Fruit fly (Drosophila melanogaster) whole organism, prepupa: ENCODE measurements around the gene CG9609.

Experiments used
- CG16779 ChIP-seq: fragments of 200-800 bp; sonication (Bioruptor generic); optimal IDR thresholded peaks from 3 replicates; lab custom pipeline; 2017; ENCODE audit warnings: missing biosample characterization, mild to moderate bottlenecking, missing genetic modification characterization
- CG32006 ChIP-seq: fragments of 200-800 bp; sonication (Bioruptor generic); optimal IDR thresholded peaks from 3 replicates; lab custom pipeline; 2017; ENCODE audit warnings: missing biosample characterization, mild to moderate bottlenecking, missing genetic modification characterization
- CG6854 ChIP-seq: fragments of 200-800 bp; sonication (Bioruptor generic); optimal IDR thresholded peaks from 2 replicates; lab custom pipeline; 2017; ENCODE audit warnings: missing biosample characterization, mild to moderate bottlenecking, missing genetic modification characterization
- CG9139 ChIP-seq: fragments of 200-800 bp; sonication (Bioruptor generic); optimal IDR thresholded peaks from 3 replicates; lab custom pipeline; 2017; ENCODE audit warnings: missing biosample characterization, mild to moderate bottlenecking, missing genetic modification characterization
- Eip78C ChIP-seq: fragments of 200-800 bp; sonication (Bioruptor generic); peaks from one replicate; lab custom pipeline; 2016; ENCODE audit warnings: missing biosample characterization, missing genetic modification characterization
- Smox ChIP-seq: fragments of 200-800 bp; sonication (Bioruptor generic); optimal IDR thresholded peaks from 3 replicates; lab custom pipeline; 2016; ENCODE audit warnings: missing biosample characterization, missing genetic modification characterization
- esn ChIP-seq: fragments of 200-800 bp; sonication (Bioruptor generic); optimal IDR thresholded peaks from 2 replicates; lab custom pipeline; 2016; ENCODE audit warnings: missing biosample characterization, mild to moderate bottlenecking, missing genetic modification characterization, moderate library complexity
- net ChIP-seq: fragments of 200-800 bp; sonication (Bioruptor generic); optimal IDR thresholded peaks from 3 replicates; lab custom pipeline; 2016; ENCODE audit warnings: missing biosample characterization, missing genetic modification characterization

DNA sequence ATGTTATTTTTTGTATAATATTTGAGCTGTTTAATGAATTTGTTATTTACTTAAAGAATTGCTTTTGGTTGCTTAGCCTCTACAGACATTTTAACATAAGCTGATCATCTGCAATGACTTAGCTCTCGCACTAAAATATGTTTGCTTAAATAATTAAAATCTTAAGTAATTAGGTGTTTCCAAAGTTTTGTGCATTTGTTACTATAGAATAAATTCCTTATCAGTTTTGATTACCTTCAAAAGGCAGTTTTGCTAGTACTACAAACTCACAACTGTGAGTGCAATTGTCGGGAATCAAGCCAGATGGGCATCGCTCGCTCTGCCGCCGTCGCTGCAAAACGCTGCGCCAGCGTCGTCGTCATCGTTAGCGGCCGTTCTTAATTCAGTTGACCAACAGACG is 29.7 kb upstream of the CG9609 start:
- TF ChIP-seq CG32006 (GFP tag; lab: Kevin White, UChicago) (peak; percentile 30), esn (no peak), net (GFP tag; lab: Kevin White, UChicago) (no peak), CG6854 (no peak), CG9139 (no peak), Smox (GFP tag; lab: Kevin White, UChicago) (no peak), CG16779 (tag; lab: Kevin White, UChicago) (no peak), Eip78C (peak; percentile 54)
